Fruit fly (Drosophila melanogaster) whole organism, prepupa: ENCODE results near the gene CG7772.

Experiments used
- Blimp-1 ChIP-seq: fragments of 200-800 bp; sonication (Bioruptor generic); optimal IDR thresholded peaks from 3 replicates; lab custom pipeline; 2017; ENCODE audit warnings: missing biosample characterization, missing genetic modification characterization, mild to moderate bottlenecking, moderate library complexity, missing genetic modification reagents
- CG10631 ChIP-seq: fragments of 200-800 bp; sonication (Bioruptor generic); optimal IDR thresholded peaks from 2 replicates; lab custom pipeline; 2016; ENCODE audit warnings: missing biosample characterization, missing genetic modification characterization
- CG10669 ChIP-seq: fragments of 200-800 bp; sonication (Bioruptor generic); optimal IDR thresholded peaks from 3 replicates; lab custom pipeline; 2018; ENCODE audit warnings: missing biosample characterization, mild to moderate bottlenecking, missing genetic modification characterization, moderate library complexity
- CG11294 ChIP-seq: fragments of 200-800 bp; sonication (Bioruptor generic); IDR thresholded peaks from 2 replicates; pipeline ENCODE4 v1.3.6; 2022; ENCODE audit warnings: missing biosample characterization, missing genetic modification characterization
- CG11762 ChIP-seq: fragments of 200-800 bp; sonication (Bioruptor generic); optimal IDR thresholded peaks from 3 replicates; lab custom pipeline; 2016; ENCODE audit warnings: missing biosample characterization, missing genetic modification characterization; ENCODE audit not compliant: insufficient read depth
- CG15336 ChIP-seq: fragments of 200-800 bp; sonication (Bioruptor generic); IDR thresholded peaks from 2 replicates; pipeline ENCODE4 v1.3.6; 2022; ENCODE audit warnings: missing biosample characterization, missing genetic modification characterization
- CG1621 ChIP-seq: fragments of 200-800 bp; sonication (Bioruptor generic); optimal IDR thresholded peaks from 3 replicates; lab custom pipeline; 2018; ENCODE audit warnings: missing biosample characterization, mild to moderate bottlenecking, missing genetic modification characterization
- CG32006 ChIP-seq: fragments of 200-800 bp; sonication (Bioruptor generic); optimal IDR thresholded peaks from 3 replicates; lab custom pipeline; 2017; ENCODE audit warnings: missing biosample characterization, mild to moderate bottlenecking, missing genetic modification characterization
- CG3919 ChIP-seq: fragments of 200-800 bp; sonication (Bioruptor generic); optimal IDR thresholded peaks from 3 replicates; lab custom pipeline; 2016; ENCODE audit warnings: missing biosample characterization, missing genetic modification characterization
- CG4318 ChIP-seq: fragments of 200-800 bp; sonication (Bioruptor generic); optimal IDR thresholded peaks from 3 replicates; lab custom pipeline; 2017; ENCODE audit warnings: missing biosample characterization, mild to moderate bottlenecking, missing genetic modification characterization
- CG6163 ChIP-seq: fragments of 200-800 bp; sonication (Bioruptor generic); IDR thresholded peaks from 3 replicates; pipeline ENCODE4 v1.3.6; 2022; ENCODE audit warnings: missing biosample characterization, missing genetic modification characterization
- CG6276 ChIP-seq: fragments of 200-800 bp; sonication (Bioruptor generic); optimal IDR thresholded peaks from 2 replicates; lab custom pipeline; 2017; ENCODE audit warnings: missing biosample characterization, mild to moderate bottlenecking, missing genetic modification characterization
- CG6792 ChIP-seq: fragments of 200-800 bp; sonication (Bioruptor generic); optimal IDR thresholded peaks from 3 replicates; lab custom pipeline; 2016; ENCODE audit warnings: missing biosample characterization, missing genetic modification characterization
- CG6808 ChIP-seq: fragments of 200-800 bp; sonication (Bioruptor generic); optimal IDR thresholded peaks from 3 replicates; lab custom pipeline; 2017; ENCODE audit warnings: missing biosample characterization, missing genetic modification characterization, mild to moderate bottlenecking, moderate library complexity, missing genetic modification reagents
- CG7368 ChIP-seq: fragments of 200-800 bp; sonication (Bioruptor generic); optimal IDR thresholded peaks from 3 replicates; lab custom pipeline; 2016; ENCODE audit warnings: missing biosample characterization, missing genetic modification characterization
- CG8119 ChIP-seq: fragments of 200-800 bp; sonication (Bioruptor generic); IDR thresholded peaks from 3 replicates; pipeline ENCODE4 v1.3.6; 2022; ENCODE audit warnings: missing biosample characterization, missing genetic modification characterization
- CG8319 ChIP-seq: fragments of 200-800 bp; sonication (Bioruptor generic); optimal IDR thresholded peaks from 3 replicates; lab custom pipeline; 2016; ENCODE audit warnings: missing biosample characterization, missing genetic modification characterization
- CG9139 ChIP-seq: fragments of 200-800 bp; sonication (Bioruptor generic); optimal IDR thresholded peaks from 3 replicates; lab custom pipeline; 2017; ENCODE audit warnings: missing biosample characterization, mild to moderate bottlenecking, missing genetic modification characterization
- Eip75B ChIP-seq: fragments of 200-800 bp; sonication (Bioruptor generic); optimal IDR thresholded peaks from 3 replicates; lab custom pipeline; 2016; ENCODE audit warnings: missing biosample characterization, missing genetic modification characterization
- Eip78C ChIP-seq: fragments of 200-800 bp; sonication (Bioruptor generic); peaks from one replicate; lab custom pipeline; 2016; ENCODE audit warnings: missing biosample characterization, missing genetic modification characterization
- Eip93F ChIP-seq: fragments of 200-800 bp; sonication (Bioruptor generic); optimal IDR thresholded peaks from 2 replicates; lab custom pipeline; 2016; ENCODE audit warnings: missing biosample characterization, mild to moderate bottlenecking, missing genetic modification characterization
- Ets21C ChIP-seq: fragments of 200-800 bp; sonication (Bioruptor generic); optimal IDR thresholded peaks from 3 replicates; lab custom pipeline; 2016; ENCODE audit warnings: missing biosample characterization, missing genetic modification characterization
- Gug ChIP-seq: fragments of 200-800 bp; sonication (Bioruptor generic); IDR thresholded peaks from 2 replicates; pipeline ENCODE4 v1.3.6; 2022; ENCODE audit warnings: missing biosample characterization, missing genetic modification characterization
- Hr38 ChIP-seq: sonication (Bioruptor generic); optimal IDR thresholded peaks from 2 replicates; lab custom pipeline; 2016; ENCODE audit warnings: missing biosample characterization, missing genetic modification characterization
- Hr39 ChIP-seq: fragments of 200-800 bp; sonication (Bioruptor generic); optimal IDR thresholded peaks from 2 replicates; lab custom pipeline; 2016; ENCODE audit warnings: missing biosample characterization, missing genetic modification characterization
- Lpt ChIP-seq: fragments of 200-800 bp; sonication (Bioruptor generic); optimal IDR thresholded peaks from 3 replicates; lab custom pipeline; 2016; ENCODE audit warnings: missing biosample characterization, missing genetic modification characterization
- Met ChIP-seq: fragments of 200-800 bp; sonication (Bioruptor generic); optimal IDR thresholded peaks from 3 replicates; lab custom pipeline; 2016; ENCODE audit warnings: missing biosample characterization, missing genetic modification characterization
- OdsH ChIP-seq: fragments of 200-800 bp; sonication (Bioruptor generic); optimal IDR thresholded peaks from 3 replicates; lab custom pipeline; 2016; ENCODE audit warnings: missing biosample characterization, missing genetic modification characterization
- Sox102F ChIP-seq: fragments of 200-800 bp; sonication (Bioruptor generic); optimal IDR thresholded peaks from 2 replicates; lab custom pipeline; 2016; ENCODE audit warnings: missing biosample characterization, mild to moderate bottlenecking, missing genetic modification characterization
- Sox14 ChIP-seq: fragments of 200-800 bp; sonication (Bioruptor generic); optimal IDR thresholded peaks from 3 replicates; lab custom pipeline; 2016; ENCODE audit warnings: missing biosample characterization, missing genetic modification characterization
- Sox15 ChIP-seq: fragments of 200-800 bp; sonication (Bioruptor generic); optimal IDR thresholded peaks from 3 replicates; lab custom pipeline; 2016; ENCODE audit warnings: missing biosample characterization, missing genetic modification characterization
- acj6 ChIP-seq: fragments of 200-800 bp; sonication (Bioruptor generic); optimal IDR thresholded peaks from 3 replicates; lab custom pipeline; 2016; ENCODE audit warnings: missing biosample characterization, missing genetic modification characterization
- cyc ChIP-seq: fragments of 200-800 bp; sonication (Bioruptor generic); optimal IDR thresholded peaks from 3 replicates; lab custom pipeline; 2016; ENCODE audit warnings: missing biosample characterization, missing genetic modification characterization
- dac ChIP-seq: fragments of 200-800 bp; sonication (Bioruptor generic); optimal IDR thresholded peaks from 2 replicates; lab custom pipeline; 2017; ENCODE audit warnings: missing biosample characterization, mild to moderate bottlenecking, missing genetic modification characterization
- dsx ChIP-seq: fragments of 200-800 bp; optimal IDR thresholded peaks from 3 replicates; lab custom pipeline; 2019; ENCODE audit warnings: missing biosample characterization, mild to moderate bottlenecking, missing genetic modification characterization, moderate library complexity; ENCODE audit not compliant: poor library complexity, severe bottlenecking
- eg ChIP-seq: fragments of 200-800 bp; sonication (Bioruptor generic); IDR thresholded peaks from 3 replicates; pipeline ENCODE4 v1.3.6; 2022; ENCODE audit warnings: missing biosample characterization, missing genetic modification characterization
- esn ChIP-seq: fragments of 200-800 bp; sonication (Bioruptor generic); optimal IDR thresholded peaks from 2 replicates; lab custom pipeline; 2016; ENCODE audit warnings: missing biosample characterization, mild to moderate bottlenecking, missing genetic modification characterization, moderate library complexity
- fd85E ChIP-seq: fragments of 200-800 bp; sonication (Bioruptor generic); optimal IDR thresholded peaks from 3 replicates; lab custom pipeline; 2016; ENCODE audit warnings: missing biosample characterization, missing genetic modification characterization
- fkh ChIP-seq: fragments of 200-800 bp; sonication (Bioruptor generic); optimal IDR thresholded peaks from 3 replicates; lab custom pipeline; 2017; ENCODE audit warnings: missing biosample characterization, mild to moderate bottlenecking, missing genetic modification characterization, moderate library complexity
- pdm3 ChIP-seq: fragments of 200-800 bp; sonication (Bioruptor generic); optimal IDR thresholded peaks from 3 replicates; lab custom pipeline; 2016; ENCODE audit warnings: missing biosample characterization, missing genetic modification characterization
- spab ChIP-seq: fragments of 200-800 bp; sonication (Bioruptor generic); optimal IDR thresholded peaks from 2 replicates; lab custom pipeline; 2017; ENCODE audit warnings: missing biosample characterization, mild to moderate bottlenecking, missing genetic modification characterization, missing genetic modification reagents
- ss ChIP-seq, 2 experiments: fragments of 200-800 bp; sonication (Bioruptor generic); optimal IDR thresholded peaks; 2 replicates in 1 of 2; 3 replicates in 1 of 2; lab custom pipeline; 2017 to 2018; ENCODE audit warnings: mild to moderate bottlenecking in 2 of 2, missing biosample characterization in 2 of 2, missing genetic modification characterization in 2 of 2, moderate library complexity in 1 of 2
- svp ChIP-seq: fragments of 200-800 bp; sonication (Bioruptor generic); peaks from one replicate; lab custom pipeline; 2016; ENCODE audit warnings: missing biosample characterization, missing genetic modification characterization
- topi ChIP-seq: fragments of 200-800 bp; sonication (Bioruptor generic); optimal IDR thresholded peaks from 3 replicates; lab custom pipeline; 2016; ENCODE audit warnings: missing biosample characterization, missing genetic modification characterization
- vri ChIP-seq: fragments of 200-800 bp; sonication (Bioruptor generic); optimal IDR thresholded peaks from 3 replicates; lab custom pipeline; 2016; ENCODE audit warnings: missing biosample characterization, mild to moderate bottlenecking, missing genetic modification characterization

Gene CG7772

DNA sequence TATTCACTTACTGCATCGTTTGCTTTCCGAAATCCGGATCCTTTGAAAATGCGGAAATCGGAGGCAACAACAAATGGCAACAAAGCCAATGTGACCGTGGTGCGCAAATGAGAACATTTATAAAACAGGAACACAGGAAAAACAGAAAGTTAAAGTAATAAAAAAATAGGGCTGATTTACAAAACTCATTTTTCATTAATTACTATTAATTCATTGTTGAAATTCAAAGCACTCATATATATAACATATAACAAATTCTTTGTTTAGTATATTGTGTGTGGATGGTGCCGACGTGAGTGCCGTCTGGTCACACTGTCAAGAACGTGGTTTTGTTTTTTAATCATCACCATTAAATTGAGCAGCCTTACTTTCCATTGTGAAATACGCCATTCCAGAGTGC lies 46.4 kb downstream of the CG7772 start, which contains the start of the genes Arp8 and CG6769 (continued):
- TF ChIP-seq Sox15 (GFP tag; lab: Kevin White, UChicago) (no peak), esn (GFP tag; lab: Kevin White, UChicago) (peak; percentile 53), CG8319 (GFP tag; lab: Kevin White, UChicago) (no peak), CG10631 (GFP tag; lab: Kevin White, UChicago) (no peak), CG4318 (GFP tag; lab: Kevin White, UChicago) (no peak), CG9139 (no peak), CG7368 (no peak)

DNA sequence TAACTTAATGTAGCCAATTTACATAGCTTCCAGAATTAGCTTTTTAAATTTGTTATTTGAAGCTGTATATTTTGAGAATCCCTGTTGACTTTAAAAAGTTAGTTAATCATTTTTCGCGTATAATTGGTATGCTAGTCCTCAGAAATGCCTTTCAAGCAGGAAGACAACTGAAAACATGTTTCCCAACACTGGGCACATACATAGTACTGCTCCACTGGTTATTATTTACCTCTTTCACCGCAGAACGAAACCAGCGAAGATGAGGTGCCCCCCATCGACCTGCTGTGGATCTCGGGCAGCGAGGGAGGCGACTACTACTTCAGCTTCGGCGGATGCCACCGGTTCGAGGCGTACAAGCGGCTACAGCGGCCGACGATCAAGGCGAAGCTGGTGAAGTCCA lies 49.3 kb downstream of the CG7772 start:
- TF ChIP-seq Sox14 (GFP tag; lab: Kevin White, UChicago), result no peak
- TF ChIP-seq Eip78C (GFP tag; lab: Kevin White, UChicago), result peak; percentile 56
- TF ChIP-seq Sox102F, result no peak
- peak; percentile 40 for TF ChIP-seq svp
- peak; percentile 22 for TF ChIP-seq dsx (GFP tag; lab: Kevin White, UChicago)

- no peak for TF ChIP-seq Sox102F
- TF ChIP-seq spab (GFP tag; lab: Kevin White, UChicago), result no peak
- TF ChIP-seq CG6163 (GFP tag; lab: Robert Waterston, UW), result 0 out of 3 replicates have a peak, but pooled peaks have one; percentile 38
- TF ChIP-seq CG11762, result no peak
- no peak for TF ChIP-seq Met (GFP tag; lab: Kevin White, UChicago)
- peak; percentile 18 for TF ChIP-seq dsx (GFP tag; lab: Kevin White, UChicago)
- TF ChIP-seq CG4318 (GFP tag; lab: Kevin White, UChicago), result no peak
- TF ChIP-seq dac (GFP tag; lab: Kevin White, UChicago), result peak; percentile 7
- TF ChIP-seq CG8319 (GFP tag; lab: Kevin White, UChicago), result no peak
- TF ChIP-seq CG9139, result no peak
- TF ChIP-seq topi, result peak; percentile 21
- TF ChIP-seq ss (GFP tag; optimal IDR thresholded peaks at IDR 0.05; lab: Kevin White, UChicago), result peak in 1 of 2 experiments; percentile 52
- TF ChIP-seq CG1621 (tag; lab: Kevin White, UChicago), result no peak
- TF ChIP-seq OdsH (GFP tag; lab: Kevin White, UChicago), result no peak
- no peak for TF ChIP-seq Ets21C
- no peak for TF ChIP-seq svp
- TF ChIP-seq fd85E (GFP tag; lab: Kevin White, UChicago), result no peak
- peak; percentile 60 for TF ChIP-seq CG6808 (GFP tag; lab: Kevin White, UChicago)
- peak; percentile 66 for TF ChIP-seq eg (GFP tag; lab: Robert Waterston, UW)
- TF ChIP-seq fkh (GFP tag; lab: Kevin White, UChicago), result peak; percentile 17
- TF ChIP-seq CG6276 (GFP tag; lab: Kevin White, UChicago), result no peak
- no peak for TF ChIP-seq Gug (GFP tag; lab: Robert Waterston, UW)
- no peak for TF ChIP-seq Lpt (GFP tag; lab: Kevin White, UChicago)
- peak; percentile 65 for TF ChIP-seq Eip78C (GFP tag; lab: Kevin White, UChicago)
- no peak for TF ChIP-seq CG10669 (GFP tag; lab: Kevin White, UChicago)
- no peak for TF ChIP-seq cyc (GFP tag; lab: Kevin White, UChicago)
- peak; percentile 15 for TF ChIP-seq acj6
- TF ChIP-seq CG32006, result no peak
- no peak for TF ChIP-seq CG10631 (GFP tag; lab: Kevin White, UChicago)
- TF ChIP-seq CG15336, result peak; percentile 50
- peak; percentile 50 for TF ChIP-seq esn (GFP tag; lab: Kevin White, UChicago)
- TF ChIP-seq CG3919, result no peak
- peak; percentile 54 for TF ChIP-seq Eip93F (GFP tag; lab: Kevin White, UChicago)
- peak; percentile 76 for TF ChIP-seq Blimp-1 (GFP tag; lab: Kevin White, UChicago)
- peak; percentile 35 for TF ChIP-seq Hr39 (GFP tag; lab: Kevin White, UChicago)
- no peak for TF ChIP-seq pdm3
- TF ChIP-seq vri, result peak; percentile 79
- TF ChIP-seq CG11294 (GFP tag; lab: Robert Waterston, UW), result no peak
- no peak for TF ChIP-seq Hr38 (GFP tag; lab: Kevin White, UChicago)
- peak; percentile 49; the same call in 1 of the 3 replicates for TF ChIP-seq CG8119 (GFP tag; lab: Robert Waterston, UW)
- TF ChIP-seq Eip75B (GFP tag; lab: Kevin White, UChicago), result no peak
- TF ChIP-seq CG6792 (GFP tag; lab: Kevin White, UChicago), result no peak
Measured at dm6 chrX:17856458-17857277, 50.4 kb downstream of the CG7772 start, which contains the start of gene Srx. Srx (plus strand) TSS chrX:17856974.
